Worm (Caenorhabditis elegans) whole organism, midembryonic: Measurements from ENCODE around the gene adah-1.

Experiments used
- T22C8.4 ChIP-seq: fragments of 200-800 bp; sonication (Bioruptor generic); IDR thresholded peaks from 2 replicates; pipeline ENCODE4 v1.3.6; 2022; ENCODE audit warnings: missing genetic modification characterization, missing compliant biosample characterization
- tab-1 ChIP-seq: fragments of 200-800 bp; sonication (Bioruptor generic); IDR thresholded peaks from 2 replicates; pipeline ENCODE4 v1.3.6; 2022; ENCODE audit warnings: missing genetic modification characterization, missing compliant biosample characterization

- no peak for TF ChIP-seq tab-1
- no peak for TF ChIP-seq T22C8.4 (GFP tag; lab: Robert Waterston, UW)
Measured at ce11 chrIV:6999206-6999605, 24.8 kb upstream of the adah-1 start, which contains the start of gene C25A8.5.
